Fruit fly (Drosophila melanogaster) S2 (cell line): ENCODE measurements around the gene TTLL1A.

Source experiments
- CG8478 ChIP-seq: fragments of >200 bp; optimal IDR thresholded peaks from 2 replicates; lab custom pipeline; 2018
- CTCF ChIP-seq, 2 experiments: fragments of >200 bp; optimal IDR thresholded peaks; 2 replicates each; lab custom pipeline; 2018

The TTLL1A gene

dm6 chrX:17177606-17178005, 24.8 kb downstream of the TTLL1A start:
- no peak for TF ChIP-seq CG8478 (lab: Kevin White, UChicago)
- TF ChIP-seq CTCF (optimal IDR thresholded peaks at IDR 0.05; lab: Kevin White, UChicago) = no peak

DNA sequence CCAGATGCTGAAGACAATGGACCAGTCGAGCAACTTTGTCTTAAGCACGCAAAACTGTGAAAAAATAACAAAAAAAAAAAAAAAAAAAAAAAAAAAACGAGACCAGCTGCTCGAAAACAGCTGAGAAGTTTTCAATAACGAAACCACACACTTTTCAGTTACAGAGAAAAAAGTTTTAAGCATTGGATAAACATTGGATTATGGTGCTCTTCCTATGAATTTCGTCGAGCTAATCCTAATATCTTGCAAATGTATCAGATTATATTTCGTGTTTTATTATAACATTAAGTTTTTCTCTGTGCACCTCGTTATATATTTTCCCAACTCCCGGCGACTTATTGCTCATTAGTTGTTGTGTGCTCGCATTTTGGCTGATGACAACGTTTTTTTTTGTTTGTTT, 25.9 kb downstream of the TTLL1A start:
- TF ChIP-seq CTCF (optimal IDR thresholded peaks at IDR 0.05; lab: Kevin White, UChicago) (no peak), CG8478 (lab: Kevin White, UChicago) (no peak)

- TF ChIP-seq CTCF (optimal IDR thresholded peaks at IDR 0.05; lab: Kevin White, UChicago) (peak; percentile 93 to 94), CG8478 (lab: Kevin White, UChicago) (no peak)
These were observed 26.7 kb downstream of the TTLL1A start for dm6 chrX:17175558-17176189.

DNA sequence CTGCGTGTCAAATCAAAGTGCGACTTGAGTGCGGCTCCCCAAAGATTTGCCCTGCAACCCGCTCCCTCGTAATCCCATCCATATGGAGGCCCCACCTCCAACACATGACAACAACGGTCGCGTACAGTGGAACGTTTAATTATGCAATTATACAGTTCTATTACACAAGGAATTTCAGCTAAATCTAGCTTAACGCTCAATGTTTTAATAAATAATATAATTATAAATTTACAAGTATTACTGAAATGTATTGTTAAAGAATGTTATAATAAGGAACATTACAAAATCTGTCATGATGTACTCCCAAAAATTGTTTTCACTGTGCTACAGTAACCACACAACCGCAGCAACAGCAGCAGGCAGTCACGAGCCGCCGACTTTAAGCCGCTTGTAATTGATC, 28.3 kb downstream of the TTLL1A start:
- TF ChIP-seq CTCF (optimal IDR thresholded peaks at IDR 0.05; lab: Kevin White, UChicago) = no peak
- TF ChIP-seq CG8478 (lab: Kevin White, UChicago) = no peak

dm6 chrX:17172777-17173315, 29.6 kb downstream of the TTLL1A start:
- TF ChIP-seq CTCF (optimal IDR thresholded peaks at IDR 0.05; lab: Kevin White, UChicago) (no peak), CG8478 (lab: Kevin White, UChicago) (no peak)

- TF ChIP-seq CG8478 (lab: Kevin White, UChicago) (no peak), CTCF (optimal IDR thresholded peaks at IDR 0.05; lab: Kevin White, UChicago) (no peak)
These were observed 30.3 kb downstream of the TTLL1A start for dm6 chrX:17172123-17172522.

dm6 chrX:17170484-17170944, 31.9 kb downstream of the TTLL1A start:
- no peak for TF ChIP-seq CG8478 (lab: Kevin White, UChicago)
- TF ChIP-seq CTCF (optimal IDR thresholded peaks at IDR 0.05; lab: Kevin White, UChicago) = no peak

dm6 chrX:17167304-17167703, 35.1 kb downstream of the TTLL1A start:
- TF ChIP-seq CTCF (optimal IDR thresholded peaks at IDR 0.05; lab: Kevin White, UChicago) = no peak
- TF ChIP-seq CG8478 (lab: Kevin White, UChicago) = no peak

DNA sequence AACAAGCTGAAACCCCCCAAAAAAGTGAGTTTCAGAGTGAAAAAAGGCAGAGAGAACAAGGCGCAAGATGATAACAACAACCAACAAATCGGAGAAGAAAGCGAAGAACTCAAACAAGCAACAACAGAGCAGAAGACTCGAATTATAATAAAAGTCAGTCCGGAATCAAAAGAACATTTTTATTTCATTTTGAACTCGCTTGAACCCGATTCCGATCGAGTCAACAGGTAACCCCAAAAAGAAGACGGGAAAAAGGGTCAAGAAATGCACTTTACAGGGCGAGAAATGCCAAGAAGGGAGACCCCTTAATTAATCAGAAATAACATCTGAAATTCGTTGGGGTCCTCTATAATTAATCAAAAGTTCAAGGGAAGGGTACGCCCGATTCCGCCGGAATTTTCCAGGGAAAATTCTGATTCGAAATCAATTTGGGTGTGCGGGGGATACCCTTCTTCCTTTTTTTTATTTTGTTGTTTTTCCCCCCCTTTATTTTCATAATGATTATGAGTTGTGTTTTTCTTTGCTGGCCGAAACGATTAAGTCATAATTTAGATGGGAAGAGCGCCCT, 39.9 kb downstream of the TTLL1A start:
- TF ChIP-seq CG8478 (lab: Kevin White, UChicago) (no peak), CTCF (optimal IDR thresholded peaks at IDR 0.05; lab: Kevin White, UChicago) (no peak)

dm6 chrX:17160396-17161040, 41.9 kb downstream of the TTLL1A start:
- no peak for TF ChIP-seq CTCF (optimal IDR thresholded peaks at IDR 0.05; lab: Kevin White, UChicago)
- no peak for TF ChIP-seq CG8478 (lab: Kevin White, UChicago)

DNA sequence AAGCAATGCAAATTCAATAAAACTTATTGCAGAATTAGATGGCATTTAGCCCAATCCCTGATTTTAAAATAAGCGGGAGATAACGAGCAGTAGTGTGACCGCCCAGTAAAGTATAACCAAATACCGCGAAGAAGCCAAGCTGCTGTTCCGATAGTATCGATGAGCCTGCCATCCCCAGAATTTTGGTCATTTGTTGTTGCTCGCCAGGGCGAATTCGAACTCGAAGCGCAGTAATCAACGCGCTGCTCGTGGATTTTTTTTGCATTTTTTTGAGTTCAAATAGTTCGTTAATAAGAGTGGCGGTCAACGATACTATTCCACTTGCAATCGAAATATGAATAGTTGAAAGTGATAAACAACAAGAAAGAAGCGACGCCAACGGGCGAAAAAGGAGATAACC, 42.6 kb downstream of the TTLL1A start, which contains the start of gene baz:
Gene baz (plus strand): TSS at position 188 of the 400 bp plus-strand sequence.
- TF ChIP-seq CG8478 (lab: Kevin White, UChicago) (no peak), CTCF (optimal IDR thresholded peaks at IDR 0.05; lab: Kevin White, UChicago) (peak in 1 of 2 experiments; percentile 23)

dm6 chrX:17159116-17159515, 43.3 kb downstream of the TTLL1A start, which contains the start of gene xmas:
Gene xmas, minus strand, starts transcription at chrX:17159306.
- TF ChIP-seq CTCF (optimal IDR thresholded peaks at IDR 0.05; lab: Kevin White, UChicago) (no peak), CG8478 (lab: Kevin White, UChicago) (no peak)
